Worm (Caenorhabditis elegans) whole organism, L4 larva: ENCODE results near the gene F32D8.5.

Source experiments
- nhr-11 ChIP-seq: fragments of 150-350 bp; optimal IDR thresholded peaks from 2 replicates; lab custom pipeline; 2014; ENCODE audit warnings: missing biosample characterization, missing genetic modification characterization
- pha-4 ChIP-seq, 2 experiments: fragments of 150-350 bp in 1 of 2; fragments of 200-800 bp in 1 of 2; sonication (Bioruptor generic) in 1 of 2; IDR thresholded peaks in 1 of 2; optimal IDR thresholded peaks in 1 of 2; 2 replicates each; pipeline versions ENCODE4 v1.3.6 to Lab custom; 2014 to 2022; ENCODE audit warnings: missing genetic modification characterization in 2 of 2, missing genetic modification reagents in 2 of 2, missing biosample characterization in 1 of 2, missing compliant biosample characterization in 1 of 2
- unc-62 ChIP-seq, 3 experiments: fragments of 150-350 bp in 1 of 3; sonication (generic microtip); optimal IDR thresholded peaks in 2 of 3; peaks in 1 of 3; 1 replicate in 1 of 3; 2 replicates in 2 of 3; lab custom pipeline; 2014 to 2017; ENCODE audit warnings: missing biosample characterization in 3 of 3, missing genetic modification characterization in 3 of 3, missing genetic modification reagents in 3 of 3, missing genotype in 1 of 3

ce11 chrV:10871457-10871861 is 23.1 kb upstream of the F32D8.5 start:
- TF ChIP-seq nhr-11 (tag; lab: Kevin White, UChicago), result peak; percentile 88
- no peak for TF ChIP-seq pha-4 (GFP tag; IDR thresholded peaks at IDR 0.05; lab: Robert Waterston, UW)
- TF ChIP-seq pha-4 (tag; optimal IDR thresholded peaks at IDR 0.05; lab: Kevin White, UChicago), result peak; percentile 26
- TF ChIP-seq unc-62 (GFP tag; optimal IDR thresholded peaks at IDR 0.05 in 1 of 2; lab: Kevin White, UChicago), result peak in 1 of 2 experiments; percentile 95
- no peak for TF ChIP-seq unc-62 (tag; optimal IDR thresholded peaks at IDR 0.05; lab: Kevin White, UChicago)
